Fruit fly (Drosophila melanogaster): ENCODE measurements around the gene mRpS6.

mRpS6 gene

DNA sequence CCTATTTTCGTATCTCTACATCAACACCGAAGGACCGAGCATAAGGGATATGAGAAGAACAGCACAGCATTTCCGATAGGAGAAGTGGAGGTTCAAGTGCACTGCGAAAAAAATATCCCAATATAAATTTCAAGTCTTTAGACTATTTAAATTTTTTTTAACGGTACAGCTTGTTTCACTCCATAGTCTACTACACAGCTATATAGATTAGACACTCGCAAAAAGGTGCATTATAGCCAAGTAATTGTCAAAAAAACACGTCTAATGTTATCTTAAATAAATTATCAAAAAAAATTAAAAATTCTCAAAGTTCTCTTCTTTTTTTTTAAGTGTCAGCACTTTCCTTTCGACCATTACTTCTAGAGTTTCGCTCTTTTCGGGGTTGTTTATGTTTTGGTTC, 14.5 kb downstream of the mRpS6 start (continued):
- no peak for TF ChIP-seq CG15601 (tag; optimal IDR thresholded peaks at IDR 0.05)
- TF ChIP-seq bsh (GFP tag; optimal IDR thresholded peaks at IDR 0.05) = peak in 1 of 2 experiments; percentile 41
- TF ChIP-seq Sry-β (GFP tag; optimal IDR thresholded peaks at IDR 0.05) = no peak
- TF ChIP-seq CG8388 (GFP tag; optimal IDR thresholded peaks at IDR 0.05) = no peak
- TF ChIP-seq C15 (GFP tag; IDR thresholded peaks at IDR 0.05) = no peak
- no peak for TF ChIP-seq pita (GFP tag; optimal IDR thresholded peaks at IDR 0.05)
- no peak for TF ChIP-seq CG1603 (tag; optimal IDR thresholded peaks at IDR 0.05)
- 0 out of 2 replicates have a peak, but pooled peaks have one; percentile 23 for TF ChIP-seq klu (GFP tag; IDR thresholded peaks at IDR 0.05)
- TF ChIP-seq pzg (GFP tag; optimal IDR thresholded peaks at IDR 0.05) = no peak
- TF ChIP-seq Ada2b (GFP tag; IDR thresholded peaks at IDR 0.05) = peak; percentile 64
- TF ChIP-seq CG4730 (GFP tag; IDR thresholded peaks at IDR 0.05) = no peak
- TF ChIP-seq Atf6 (GFP tag; IDR thresholded peaks at IDR 0.05) = peak; percentile 60; the same call in 1 of the 2 replicates
- TF ChIP-seq repo (GFP tag; optimal IDR thresholded peaks at IDR 0.05) = no peak
- TF ChIP-seq CG13287 (GFP tag; IDR thresholded peaks at IDR 0.05; ENCODE audit: partially characterized antibody) = no peak
- peak; percentile 46 for TF ChIP-seq B-H2 (GFP tag; optimal IDR thresholded peaks at IDR 0.05)
- TF ChIP-seq CG13624 (GFP tag; optimal IDR thresholded peaks at IDR 0.05) = peak; percentile 49
- TF ChIP-seq E2f2 (GFP tag; IDR thresholded peaks at IDR 0.05) = peak; percentile 28; the same call in 1 of the 2 replicates
- TF ChIP-seq CG5180 (GFP tag; optimal IDR thresholded peaks at IDR 0.05) = peak; percentile 34
- peak; percentile 58; the same call in 2 of the 3 replicates for TF ChIP-seq CG17361 (GFP tag; IDR thresholded peaks at IDR 0.05)
- no peak for TF ChIP-seq emc (GFP tag; optimal IDR thresholded peaks at IDR 0.05)
- no peak for TF ChIP-seq CG4617 (GFP tag; optimal IDR thresholded peaks at IDR 0.05; ENCODE audit: borderline replicate concordance)
- no peak for TF ChIP-seq CG6175 (GFP tag; IDR thresholded peaks at IDR 0.05)
- TF ChIP-seq Poxn (GFP tag; IDR thresholded peaks at IDR 0.05) = no peak
- TF ChIP-seq CG4282 (GFP tag; optimal IDR thresholded peaks at IDR 0.05) = no peak
- no peak for TF ChIP-seq ro (GFP tag; IDR thresholded peaks at IDR 0.05)
- no peak for TF ChIP-seq CG18011 (GFP tag; optimal IDR thresholded peaks at IDR 0.05)
- peak; percentile 36 for TF ChIP-seq CG16815 (GFP tag; optimal IDR thresholded peaks at IDR 0.05)
- TF ChIP-seq gcm (GFP tag; optimal IDR thresholded peaks at IDR 0.05) = no peak
- TF ChIP-seq Fer2 (tag; optimal IDR thresholded peaks at IDR 0.05) = peak; percentile 26
- TF ChIP-seq CG18619 (GFP tag; optimal IDR thresholded peaks at IDR 0.05) = peak; percentile 57
- TF ChIP-seq CG10543 (GFP tag; optimal IDR thresholded peaks at IDR 0.05) = peak; percentile 50
- TF ChIP-seq Ssrp (tag; optimal IDR thresholded peaks at IDR 0.05) = peak; percentile 47
- TF ChIP-seq Antp (GFP tag; optimal IDR thresholded peaks at IDR 0.05) = no peak
- 0 out of 3 replicates have a peak, but pooled peaks have one; percentile 13 for TF ChIP-seq otp (GFP tag; IDR thresholded peaks at IDR 0.05)
- TF ChIP-seq lilli (GFP tag; optimal IDR thresholded peaks at IDR 0.05) = peak; percentile 74
- no peak for TF ChIP-seq CG14050 (GFP tag; IDR thresholded peaks at IDR 0.05)
- TF ChIP-seq ewg (GFP tag; optimal IDR thresholded peaks at IDR 0.05) = peak; percentile 23
- no peak for TF ChIP-seq Bgb (GFP tag; IDR thresholded peaks at IDR 0.05; ENCODE audit: partially characterized antibody)
- peak; percentile 21 for TF ChIP-seq Chrac-16 (GFP tag; optimal IDR thresholded peaks at IDR 0.05)
- TF ChIP-seq Gsc (GFP tag; IDR thresholded peaks at IDR 0.05) = no peak
- TF ChIP-seq CG9727 (GFP tag; optimal IDR thresholded peaks at IDR 0.05) = peak; percentile 75
- no peak for TF ChIP-seq H2.0 (GFP tag; IDR thresholded peaks at IDR 0.05)
- no peak for TF ChIP-seq pan (optimal IDR thresholded peaks at IDR 0.05)
- TF ChIP-seq pan (GFP tag; optimal IDR thresholded peaks at IDR 0.05 in 1 of 2, IDR thresholded peaks at IDR 0.05 in 1 of 2) = peak in 1 of 2 experiments; percentile 62
- no peak for TF ChIP-seq wek (GFP tag; optimal IDR thresholded peaks at IDR 0.05)
- TF ChIP-seq CG6654 (GFP tag; optimal IDR thresholded peaks at IDR 0.05) = no peak
- TF ChIP-seq CG14965 (GFP tag; optimal IDR thresholded peaks at IDR 0.05; ENCODE audit: borderline replicate concordance) = no peak
- TF ChIP-seq eve (GFP tag; optimal IDR thresholded peaks at IDR 0.05) = peak in 1 of 2 experiments; percentile 63
- no peak for TF ChIP-seq fd64A (GFP tag; optimal IDR thresholded peaks at IDR 0.05)
- no peak for TF ChIP-seq CG17186 (GFP tag; optimal IDR thresholded peaks at IDR 0.05)
- TF ChIP-seq CG10979 (tag; optimal IDR thresholded peaks at IDR 0.05) = peak; percentile 55
